Fruit fly (Drosophila melanogaster): ENCODE data around the gene Sry-delta.

The Sry-delta gene

DNA sequence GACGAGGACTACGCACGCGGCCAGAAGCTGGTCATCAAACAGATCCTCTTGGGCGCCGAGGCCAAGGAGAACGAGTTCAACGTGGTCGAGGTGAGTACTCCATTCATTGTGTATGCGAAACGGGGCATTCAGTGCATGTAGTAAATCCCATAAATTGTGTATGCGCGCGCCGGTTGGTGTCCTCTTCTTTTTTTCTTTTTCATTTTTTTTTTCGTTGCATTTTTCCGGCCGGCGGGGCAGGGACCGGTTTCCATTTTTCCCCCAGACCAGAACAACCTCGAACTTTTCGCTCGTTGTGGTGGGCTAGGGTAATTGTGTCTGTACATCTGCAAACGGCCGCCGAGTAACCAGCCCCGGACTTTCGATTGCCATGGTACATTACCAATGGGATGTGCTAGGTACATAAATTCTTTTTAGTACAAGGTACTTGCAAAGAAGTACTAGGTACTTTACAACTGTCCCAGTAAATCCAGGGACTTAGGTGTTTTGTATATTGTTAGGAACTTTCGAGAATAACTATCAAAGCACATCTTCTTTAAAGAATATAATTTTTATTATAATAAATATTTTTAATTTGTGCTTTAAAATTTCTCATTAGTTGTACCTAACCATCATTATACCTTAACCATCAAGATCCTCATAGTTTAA, 37.7 kb upstream of the Sry-delta start (continued):
- peak; percentile 12 for TF ChIP-seq achi (GFP tag; optimal IDR thresholded peaks at IDR 0.05)
- TF ChIP-seq CG31627 (GFP tag; optimal IDR thresholded peaks at IDR 0.05), result no peak
- no peak for TF ChIP-seq svp (GFP tag)
- TF ChIP-seq CG4318 (GFP tag; optimal IDR thresholded peaks at IDR 0.05), result no peak
- no peak for TF ChIP-seq CG6854 (GFP tag; optimal IDR thresholded peaks at IDR 0.05)
- peak; percentile 10 for TF ChIP-seq CG3919 (GFP tag; optimal IDR thresholded peaks at IDR 0.05)
- no peak for TF ChIP-seq CG8319 (GFP tag; optimal IDR thresholded peaks at IDR 0.05)
- no peak for TF ChIP-seq Sox102F (GFP tag; optimal IDR thresholded peaks at IDR 0.05)
- TF ChIP-seq CG7368 (GFP tag; optimal IDR thresholded peaks at IDR 0.05), result no peak
- TF ChIP-seq cyc (GFP tag; optimal IDR thresholded peaks at IDR 0.05), result no peak
- no peak for TF ChIP-seq topi (GFP tag; optimal IDR thresholded peaks at IDR 0.05)
- peak; percentile 63 for TF ChIP-seq Lpt (GFP tag; optimal IDR thresholded peaks at IDR 0.05)
- TF ChIP-seq Hr38 (GFP tag; optimal IDR thresholded peaks at IDR 0.05), result no peak
- TF ChIP-seq esn (GFP tag; optimal IDR thresholded peaks at IDR 0.05), result no peak
- no peak for TF ChIP-seq pdm3 (GFP tag; optimal IDR thresholded peaks at IDR 0.05)
- no peak for TF ChIP-seq Hr4 (GFP tag; optimal IDR thresholded peaks at IDR 0.05)
- TF ChIP-seq fkh (GFP tag; optimal IDR thresholded peaks at IDR 0.05), result no peak
- no peak for TF ChIP-seq CG34406 (GFP tag; optimal IDR thresholded peaks at IDR 0.05)
- TF ChIP-seq CG15336 (GFP tag; IDR thresholded peaks at IDR 0.05), result peak; percentile 41; the same call in 1 of the 2 replicates
- TF ChIP-seq dac (GFP tag; optimal IDR thresholded peaks at IDR 0.05), result no peak
- TF ChIP-seq CG1621 (tag; optimal IDR thresholded peaks at IDR 0.05), result peak; percentile 66
- peak; percentile 81 to 85 for TF ChIP-seq ss (GFP tag; optimal IDR thresholded peaks at IDR 0.05)
- TF ChIP-seq CG10631 (GFP tag; optimal IDR thresholded peaks at IDR 0.05), result peak; percentile 51
- TF ChIP-seq Sox14 (GFP tag; optimal IDR thresholded peaks at IDR 0.05), result no peak
- TF ChIP-seq CG8632 (GFP tag; optimal IDR thresholded peaks at IDR 0.05), result no peak
- no peak for TF ChIP-seq Smox (GFP tag; optimal IDR thresholded peaks at IDR 0.05)
- peak; percentile 87 for TF ChIP-seq eg (GFP tag; IDR thresholded peaks at IDR 0.05)
- peak; percentile 67 for TF ChIP-seq CG8119 (GFP tag; IDR thresholded peaks at IDR 0.05)

DNA sequence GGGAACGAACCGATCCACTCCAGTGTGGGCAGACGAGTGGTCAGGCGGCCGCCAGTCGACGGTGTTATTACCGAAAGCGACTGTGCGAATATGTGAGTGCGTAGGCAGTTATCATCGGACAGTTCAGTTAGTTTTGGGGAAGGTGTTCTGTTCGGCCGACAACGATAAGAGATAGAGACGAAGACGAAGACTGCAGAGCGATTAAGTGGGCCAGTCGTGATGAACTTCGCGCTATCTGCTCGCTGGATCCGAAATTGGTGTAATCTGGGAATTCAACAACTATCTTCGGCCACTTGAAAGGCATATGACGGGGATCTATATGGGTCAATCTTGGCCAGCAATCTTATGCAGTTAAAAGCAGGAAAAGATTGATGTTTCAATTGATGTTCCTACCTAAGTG, 34.0 kb upstream of the Sry-delta start, which contains the start of gene CG7912:
Gene CG7912 (minus strand): TSS at position 17 of the 400 bp plus-strand sequence.
- TF ChIP-seq cyc (GFP tag; optimal IDR thresholded peaks at IDR 0.05), result no peak
- TF ChIP-seq CG9139 (GFP tag; optimal IDR thresholded peaks at IDR 0.05), result no peak
- no peak for TF ChIP-seq pdm3 (GFP tag; optimal IDR thresholded peaks at IDR 0.05)
- no peak for TF ChIP-seq CG1621 (tag; optimal IDR thresholded peaks at IDR 0.05)
- no peak for TF ChIP-seq Smox (GFP tag; optimal IDR thresholded peaks at IDR 0.05)
- no peak for TF ChIP-seq dsx (GFP tag; optimal IDR thresholded peaks at IDR 0.05; ENCODE audit: poor library complexity, severe bottlenecking)
- no peak for TF ChIP-seq CG11294 (GFP tag; IDR thresholded peaks at IDR 0.05)
- TF ChIP-seq CG31627 (GFP tag; optimal IDR thresholded peaks at IDR 0.05), result no peak
- no peak for TF ChIP-seq Eip75B (GFP tag; optimal IDR thresholded peaks at IDR 0.05)
- no peak for TF ChIP-seq Blimp-1 (GFP tag; optimal IDR thresholded peaks at IDR 0.05)
- no peak for TF ChIP-seq CG6854 (GFP tag; optimal IDR thresholded peaks at IDR 0.05)
- no peak for TF ChIP-seq CG11902 (GFP tag; optimal IDR thresholded peaks at IDR 0.05)
- no peak for TF ChIP-seq Eip78C (GFP tag)
- no peak for TF ChIP-seq Ets21C (GFP tag; optimal IDR thresholded peaks at IDR 0.05)

DNA sequence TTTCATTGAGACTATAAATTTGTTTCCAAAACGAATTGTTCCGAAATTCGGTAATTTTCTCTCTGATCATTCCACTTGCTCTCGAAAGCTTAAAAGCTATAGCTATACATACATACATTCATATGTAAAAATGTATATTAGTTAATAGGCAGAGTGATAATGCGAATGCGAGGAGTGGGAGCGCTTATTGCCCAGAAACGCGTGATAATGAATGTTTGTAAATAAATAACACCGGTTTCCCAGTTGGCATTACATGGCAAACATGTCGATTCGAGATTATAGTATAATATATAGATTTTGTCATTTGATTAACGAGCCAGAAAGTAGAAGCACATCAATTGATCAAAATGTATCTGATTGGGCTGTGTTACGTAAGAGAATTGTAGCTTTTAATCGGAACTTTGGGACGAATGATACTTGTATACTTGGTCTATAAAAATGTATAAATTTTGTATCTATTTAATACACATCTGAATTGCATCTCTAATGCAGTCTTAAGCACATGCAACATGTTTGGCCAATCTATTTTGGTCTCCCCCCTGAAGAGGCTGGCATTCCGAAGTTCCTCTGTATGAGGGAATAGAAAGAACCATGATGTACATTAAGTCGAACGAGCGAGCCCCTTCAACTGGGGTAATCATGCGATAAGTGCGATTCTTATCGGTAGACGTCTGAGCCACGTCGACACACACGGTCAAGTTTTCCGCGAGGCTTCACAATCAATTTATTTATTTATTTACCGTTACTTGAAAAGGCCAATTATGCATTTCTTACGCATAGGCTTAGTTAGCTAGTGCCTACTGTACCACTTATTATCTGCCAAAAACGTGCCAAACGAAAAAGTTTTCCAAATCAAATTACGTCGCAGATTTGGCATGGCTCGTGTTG, 30.3 kb upstream of the Sry-delta start:
- TF ChIP-seq CG6276 (GFP tag; optimal IDR thresholded peaks at IDR 0.05), result no peak
- TF ChIP-seq Hr39 (GFP tag; optimal IDR thresholded peaks at IDR 0.05), result no peak
- TF ChIP-seq Met (GFP tag; optimal IDR thresholded peaks at IDR 0.05), result no peak
- TF ChIP-seq svp (GFP tag), result peak; percentile 44
- TF ChIP-seq Sox102F (GFP tag; optimal IDR thresholded peaks at IDR 0.05), result no peak
- TF ChIP-seq CG32006 (GFP tag; optimal IDR thresholded peaks at IDR 0.05), result peak; percentile 53
- no peak for TF ChIP-seq CG6854 (GFP tag; optimal IDR thresholded peaks at IDR 0.05)
- TF ChIP-seq CG7368 (GFP tag; optimal IDR thresholded peaks at IDR 0.05), result no peak
- peak; percentile 68 for TF ChIP-seq vri (GFP tag; optimal IDR thresholded peaks at IDR 0.05)
- no peak for TF ChIP-seq CG16779 (tag; optimal IDR thresholded peaks at IDR 0.05)
- peak; percentile 70 for TF ChIP-seq fkh (GFP tag; optimal IDR thresholded peaks at IDR 0.05)
- TF ChIP-seq net (GFP tag; optimal IDR thresholded peaks at IDR 0.05), result peak; percentile 23
- peak; percentile 69 for TF ChIP-seq Eip78C (GFP tag)
- TF ChIP-seq CG6808 (GFP tag; optimal IDR thresholded peaks at IDR 0.05), result no peak
- no peak for TF ChIP-seq CG10669 (GFP tag; optimal IDR thresholded peaks at IDR 0.05)
- TF ChIP-seq salr (GFP tag; optimal IDR thresholded peaks at IDR 0.05), result peak in 1 of 2 experiments; percentile 13
- no peak for TF ChIP-seq dsx (GFP tag; optimal IDR thresholded peaks at IDR 0.05; ENCODE audit: poor library complexity, severe bottlenecking)
- TF ChIP-seq Ets21C (GFP tag; optimal IDR thresholded peaks at IDR 0.05), result no peak

Data from whole organism, prepupa.